Worm (Caenorhabditis elegans): ENCODE measurements around the gene Y17D7B.4.

The Y17D7B.4 gene

ce11 chrV:18776245-18776737 lies at the start of gene Y17D7B.4:
Y17D7B.4 (minus strand) TSS chrV:18776687.
- TF ChIP-seq unc-62 (GFP tag; optimal IDR thresholded peaks at IDR 0.05) = no peak

- no peak for TF ChIP-seq unc-62 (GFP tag; optimal IDR thresholded peaks at IDR 0.05)
These were observed 45.1 kb upstream of the Y17D7B.4 start for ce11 chrV:18821569-18821968.

DNA sequence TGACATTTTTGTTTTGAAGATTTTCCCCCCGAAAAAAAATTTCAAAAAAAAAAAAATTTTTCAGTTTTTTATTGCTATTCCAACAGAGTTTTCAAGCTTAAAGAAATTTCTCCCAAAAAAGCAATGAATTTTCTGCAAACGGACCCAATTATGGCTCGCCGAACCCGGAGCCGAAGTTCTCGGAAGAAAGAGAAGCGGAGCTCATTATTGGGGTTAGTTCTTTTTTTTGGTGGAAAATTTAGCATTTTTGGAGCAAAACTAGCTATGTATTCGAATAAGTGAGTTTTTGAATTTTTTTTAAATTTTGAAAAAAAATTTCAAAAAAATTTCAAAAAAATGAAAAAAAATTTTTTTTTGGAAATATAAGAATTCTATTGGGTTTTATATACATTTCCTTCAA lies 43.2 kb upstream of the Y17D7B.4 start, which contains the start of gene ncs-5:
ncs-5 (plus strand) TSS at position 124 of the 400 bp plus-strand sequence.
- no peak for TF ChIP-seq unc-62 (GFP tag; optimal IDR thresholded peaks at IDR 0.05)

DNA sequence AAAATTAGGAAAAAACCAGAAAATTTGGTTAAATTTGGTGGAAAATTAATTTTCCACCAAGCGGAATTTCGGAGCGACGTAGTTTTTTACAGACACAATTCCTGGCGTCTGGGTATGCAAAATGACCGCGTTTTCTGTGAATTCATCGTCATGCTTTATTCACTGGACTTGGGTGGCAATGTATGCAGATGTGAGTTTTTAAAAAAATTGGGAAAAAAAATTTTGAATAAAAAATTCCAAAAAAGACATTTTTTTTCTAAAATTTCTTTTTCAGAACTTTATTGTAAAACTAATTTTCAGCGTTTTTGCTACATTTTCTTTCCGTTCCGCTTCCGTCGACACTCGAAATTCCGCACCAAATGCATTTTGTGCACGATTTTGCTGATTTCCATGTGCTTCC lies 34.9 kb upstream of the Y17D7B.4 start, which contains the start of gene C54E10.7:
C54E10.7 (plus strand) TSS at position 301 of the 400 bp plus-strand sequence.
- no peak for TF ChIP-seq unc-62 (GFP tag; optimal IDR thresholded peaks at IDR 0.05)

DNA sequence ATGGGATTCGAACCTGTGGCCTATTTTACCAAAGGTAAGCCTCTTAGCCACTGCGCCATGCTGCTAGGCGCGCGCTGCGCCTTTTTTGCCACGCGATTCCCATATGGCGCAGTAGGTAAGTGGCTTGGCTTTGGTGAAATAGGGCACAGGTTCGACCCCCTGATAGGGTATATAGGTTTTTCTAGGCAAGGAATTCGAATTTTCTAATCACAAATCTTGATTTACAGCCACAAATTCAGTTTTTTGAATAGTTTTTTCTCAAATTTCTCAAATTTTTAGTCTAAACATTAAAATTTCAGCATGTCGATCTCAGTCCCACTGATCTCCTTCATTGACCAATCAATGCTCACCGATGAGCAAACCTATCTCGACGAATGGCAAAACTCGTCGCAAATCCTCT lies 34.2 kb upstream of the Y17D7B.4 start, which contains the start of gene C54E10.3:
C54E10.3 (plus strand) TSS at position 301 of the 400 bp plus-strand sequence.
- no peak for TF ChIP-seq unc-62 (GFP tag; optimal IDR thresholded peaks at IDR 0.05)

- no peak for TF ChIP-seq unc-62 (GFP tag; optimal IDR thresholded peaks at IDR 0.05)
These were observed 32.1 kb upstream of the Y17D7B.4 start, which contains the start of gene C54E10.6 for ce11 chrV:18808621-18809020. C54E10.6 (minus strand) TSS chrV:18808729.

- TF ChIP-seq unc-62 (GFP tag; optimal IDR thresholded peaks at IDR 0.05) = no peak
These were observed 29.9 kb upstream of the Y17D7B.4 start, which contains the start of gene sri-10 for ce11 chrV:18806409-18806808. sri-10 (minus strand) TSS chrV:18806509.

DNA sequence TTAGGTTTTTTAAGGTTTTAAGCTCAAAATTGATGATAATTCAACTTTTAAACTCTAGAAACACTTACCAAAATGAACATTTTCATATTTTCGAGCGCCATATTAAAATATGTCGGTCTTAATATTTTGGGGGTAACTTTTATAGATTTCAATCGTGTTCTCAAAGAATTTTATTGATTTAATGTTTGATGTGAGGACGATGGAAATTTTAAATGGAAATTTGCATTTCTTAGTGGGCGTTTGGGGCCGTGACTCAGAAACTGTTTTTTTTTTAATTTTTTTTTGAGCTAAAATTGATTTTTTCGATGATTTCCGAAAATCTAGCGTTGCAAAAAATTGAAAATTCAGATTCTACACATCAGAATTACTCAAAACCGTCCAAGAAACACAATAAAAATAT lies 26.8 kb upstream of the Y17D7B.4 start, which contains the start of gene C54E10.10:
C54E10.10 (minus strand) TSS at position 101 of the 400 bp plus-strand sequence.
- no peak for TF ChIP-seq unc-62 (GFP tag; optimal IDR thresholded peaks at IDR 0.05)

DNA sequence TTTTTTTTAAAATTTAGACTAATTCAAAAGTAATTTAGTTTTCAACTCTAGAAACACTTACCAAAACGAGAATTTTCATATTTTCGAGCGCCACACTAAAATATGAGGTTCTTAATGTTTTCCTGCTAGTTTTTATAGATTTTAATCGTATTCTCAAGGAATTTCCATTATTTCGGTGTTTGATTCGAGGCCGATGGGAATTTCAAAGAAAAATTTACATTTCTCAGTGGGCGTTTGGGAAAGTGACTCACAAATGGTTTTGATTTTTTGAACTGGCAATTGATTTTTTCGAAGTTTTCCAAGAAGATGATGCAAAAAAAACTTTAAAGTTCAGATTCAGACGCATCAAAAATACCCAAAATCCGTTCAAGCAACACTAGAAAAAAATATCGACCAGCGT lies 25.6 kb upstream of the Y17D7B.4 start, which contains the start of gene C54E10.11:
C54E10.11 (minus strand) TSS at position 101 of the 400 bp plus-strand sequence.
- no peak for TF ChIP-seq unc-62 (GFP tag; optimal IDR thresholded peaks at IDR 0.05)

- TF ChIP-seq unc-62 (GFP tag; optimal IDR thresholded peaks at IDR 0.05) = no peak
These were observed 24.3 kb upstream of the Y17D7B.4 start, which contains the start of gene nhr-170 for ce11 chrV:18800811-18801210. nhr-170 (minus strand) TSS chrV:18800826.

- no peak for TF ChIP-seq unc-62 (GFP tag; optimal IDR thresholded peaks at IDR 0.05)
These were observed 14.2 kb upstream of the Y17D7B.4 start, which contains the start of gene nhr-231 for ce11 chrV:18790658-18791057. nhr-231 (plus strand) TSS chrV:18790958.

ce11 chrV:18787417-18787918 lies 11.0 kb upstream of the Y17D7B.4 start, which contains the start of gene Y17D7B.2:
Y17D7B.2 (plus strand) TSS chrV:18787739.
- TF ChIP-seq unc-62 (GFP tag; optimal IDR thresholded peaks at IDR 0.05) = no peak

ce11 chrV:18786694-18787093 lies 10.2 kb upstream of the Y17D7B.4 start, which contains the start of gene Y17D7B.3:
Y17D7B.3 (minus strand) TSS chrV:18786794.
- no peak for TF ChIP-seq unc-62 (GFP tag; optimal IDR thresholded peaks at IDR 0.05)

ce11 chrV:18783474-18783873 lies 7.0 kb upstream of the Y17D7B.4 start, which contains the start of gene Y17D7B.10:
Y17D7B.10 (plus strand) TSS chrV:18783716.
- TF ChIP-seq unc-62 (GFP tag; optimal IDR thresholded peaks at IDR 0.05) = no peak

DNA sequence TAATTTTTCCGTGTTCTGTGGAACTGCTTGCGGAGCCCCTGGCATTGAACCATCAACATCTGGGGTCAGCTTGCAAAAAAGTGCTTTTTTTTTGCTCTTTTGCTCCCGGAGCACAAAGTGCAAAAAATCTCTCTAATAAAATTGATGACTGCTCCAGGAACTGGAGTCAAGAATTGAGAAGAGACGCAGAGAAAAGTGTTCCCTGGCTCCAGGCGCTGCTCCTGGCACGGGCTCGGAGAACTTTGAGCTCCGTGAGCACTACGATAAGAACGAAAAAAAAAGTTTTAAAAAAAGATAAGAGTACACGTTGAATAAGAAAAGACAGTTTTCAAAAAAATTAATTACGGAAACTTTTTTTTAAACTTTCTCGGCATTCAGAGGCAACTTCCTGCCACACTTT lies 6.3 kb upstream of the Y17D7B.4 start:
- no peak for TF ChIP-seq unc-62 (GFP tag; optimal IDR thresholded peaks at IDR 0.05)

DNA sequence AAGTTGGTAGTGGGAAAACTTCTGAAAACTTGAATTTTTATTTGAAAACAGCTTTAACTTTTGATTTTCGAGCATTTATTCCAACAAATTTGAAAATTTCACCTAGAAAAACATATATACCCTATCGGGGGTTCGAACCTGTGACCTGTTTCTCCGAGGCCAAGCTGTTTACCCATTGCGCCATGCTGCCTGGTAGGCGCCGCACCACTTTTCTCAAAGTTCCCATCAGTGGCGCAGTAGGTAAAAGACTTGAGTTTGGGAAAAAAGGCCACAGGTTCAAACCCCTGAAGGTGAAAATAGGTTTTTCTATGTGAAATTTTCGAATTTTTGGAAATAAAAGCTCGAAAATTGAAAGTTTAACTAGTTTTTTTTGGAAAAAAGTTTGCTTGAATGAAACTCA lies 4.1 kb upstream of the Y17D7B.4 start:
- TF ChIP-seq unc-62 (GFP tag; optimal IDR thresholded peaks at IDR 0.05) = no peak

DNA sequence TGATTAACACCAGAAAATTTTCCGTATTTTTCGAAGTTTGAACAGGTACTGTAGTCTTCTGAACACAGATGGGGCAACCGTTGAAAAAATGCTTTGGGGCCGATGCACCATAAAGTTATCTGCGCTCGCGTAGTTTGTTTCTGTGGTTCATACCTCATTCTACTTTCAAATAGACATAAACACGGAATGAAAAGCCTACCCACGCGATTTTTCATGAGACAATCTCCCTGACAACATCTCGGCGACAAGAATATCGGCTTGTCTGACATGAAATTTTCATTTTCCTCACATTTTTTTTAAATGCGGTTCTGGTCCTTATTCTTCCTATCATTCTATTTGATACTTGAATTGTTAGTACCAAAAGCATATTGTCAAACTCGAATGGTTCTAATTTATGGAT lies 3.7 kb downstream of the Y17D7B.4 start, which contains the start of gene clec-257:
clec-257 (plus strand) TSS at position 301 of the 400 bp plus-strand sequence.
- TF ChIP-seq unc-62 (GFP tag; optimal IDR thresholded peaks at IDR 0.05) = no peak
